Fruit fly (Drosophila melanogaster) whole organism, embryonic: ENCODE results near the gene Plc21C.

ENCODE experiments used
- CG11456 ChIP-seq: fragments of 200-800 bp; sonication (Bioruptor generic); IDR thresholded peaks from 3 replicates; pipeline ENCODE4 v1.3.6; 2022; ENCODE audit warnings: missing biosample characterization, missing genetic modification characterization
- CG11723 ChIP-seq: fragments of 200-800 bp; sonication (Bioruptor generic); optimal IDR thresholded peaks from 2 replicates; lab custom pipeline; 2017; ENCODE audit warnings: missing biosample characterization, mild to moderate bottlenecking, missing genetic modification characterization
- CG12236 ChIP-seq: fragments of 200-800 bp; sonication (Bioruptor generic); optimal IDR thresholded peaks from 2 replicates; lab custom pipeline; 2016; ENCODE audit warnings: missing biosample characterization, missing genetic modification characterization
- CG12659 ChIP-seq: fragments of 200-800 bp; sonication (Bioruptor generic); optimal IDR thresholded peaks from 3 replicates; lab custom pipeline; 2017; ENCODE audit warnings: mild to moderate bottlenecking, missing biosample characterization, missing genetic modification reagents, missing genetic modification characterization
- CG13123 ChIP-seq: fragments of 200-800 bp; sonication (Bioruptor generic); optimal IDR thresholded peaks from 2 replicates; lab custom pipeline; 2016; ENCODE audit warnings: missing biosample characterization, missing genetic modification characterization
- CG14441 ChIP-seq: fragments of 200-800 bp; sonication (Bioruptor generic); IDR thresholded peaks from 2 replicates; pipeline ENCODE4 v1.3.6; 2022; ENCODE audit warnings: missing biosample characterization, missing genetic modification characterization
- CG15479 ChIP-seq: fragments of 200-800 bp; sonication (Bioruptor generic); optimal IDR thresholded peaks from 3 replicates; lab custom pipeline; 2019; ENCODE audit warnings: missing biosample characterization, mild to moderate bottlenecking, missing genetic modification characterization, moderate library complexity
- CG16815 ChIP-seq: fragments of 200-800 bp; sonication (Bioruptor generic); optimal IDR thresholded peaks from 3 replicates; lab custom pipeline; 2017; ENCODE audit warnings: missing biosample characterization, mild to moderate bottlenecking, missing genetic modification characterization
- CG17802 ChIP-seq: fragments of 200-800 bp; sonication (Bioruptor generic); optimal IDR thresholded peaks from 2 replicates; lab custom pipeline; 2018; ENCODE audit warnings: missing biosample characterization, mild to moderate bottlenecking, missing genetic modification characterization, moderate library complexity
- CG2889 ChIP-seq: fragments of 200-800 bp; sonication (Bioruptor generic); IDR thresholded peaks from 3 replicates; pipeline ENCODE4 v1.3.6; 2022; ENCODE audit warnings: missing biosample characterization, missing genetic modification characterization
- CG3838 ChIP-seq: fragments of 200-800 bp; sonication (Bioruptor generic); optimal IDR thresholded peaks from 3 replicates; lab custom pipeline; 2016; ENCODE audit warnings: missing biosample characterization, missing genetic modification characterization
- CG4404 ChIP-seq: fragments of 200-800 bp; sonication (Bioruptor generic); IDR thresholded peaks from 2 replicates; pipeline ENCODE4 v1.3.6; 2022; ENCODE audit warnings: missing biosample characterization, missing genetic modification characterization
- CG4730 ChIP-seq: fragments of 200-800 bp; sonication (Bioruptor generic); IDR thresholded peaks from 2 replicates; pipeline ENCODE4 v1.3.6; 2022; ENCODE audit warnings: missing biosample characterization, missing genetic modification characterization
- CG8765 ChIP-seq: fragments of 200-800 bp; sonication (Bioruptor generic); IDR thresholded peaks from 2 replicates; pipeline ENCODE4 v1.3.6; 2022; ENCODE audit warnings: missing biosample characterization, missing genetic modification characterization
- D19B ChIP-seq: fragments of 200-800 bp; sonication (Bioruptor generic); optimal IDR thresholded peaks from 2 replicates; lab custom pipeline; 2017; ENCODE audit warnings: missing biosample characterization, mild to moderate bottlenecking, missing genetic modification characterization
- Eip74EF ChIP-seq, 2 experiments: fragments of 200-800 bp in 1 of 2; fragments of >200 bp in 1 of 2; sonication (Bioruptor generic) in 1 of 2; optimal IDR thresholded peaks; 2 replicates each; lab custom pipeline; 2017 to 2019; ENCODE audit warnings: missing biosample characterization in 2 of 2, missing genetic modification characterization in 2 of 2, mild to moderate bottlenecking in 1 of 2, moderate library complexity in 1 of 2
- Elba2 ChIP-seq: fragments of 200-800 bp; sonication (Bioruptor generic); optimal IDR thresholded peaks from 3 replicates; lab custom pipeline; 2016; ENCODE audit warnings: missing biosample characterization, missing genetic modification characterization
- Fer2 ChIP-seq: fragments of 200-800 bp; sonication (Bioruptor generic); optimal IDR thresholded peaks from 2 replicates; lab custom pipeline; 2018; ENCODE audit warnings: missing biosample characterization, mild to moderate bottlenecking, missing genetic modification characterization, moderate library complexity
- Hr51 ChIP-seq, 2 experiments: fragments of 200-800 bp; sonication (Bioruptor generic); optimal IDR thresholded peaks; 2 replicates in 1 of 2; 3 replicates in 1 of 2; lab custom pipeline; 2016 to 2018; ENCODE audit warnings: missing biosample characterization in 2 of 2, missing genetic modification characterization in 2 of 2, mild to moderate bottlenecking in 1 of 2, moderate library complexity in 1 of 2
- Hr78 ChIP-seq, 2 experiments: fragments of 200-800 bp in 1 of 2; fragments of >200 bp in 1 of 2; sonication (Bioruptor generic) in 1 of 2; optimal IDR thresholded peaks; 2 replicates each; lab custom pipeline; 2017 to 2019; ENCODE audit warnings: missing biosample characterization in 2 of 2, missing genetic modification characterization in 2 of 2, mild to moderate bottlenecking in 1 of 2, moderate library complexity in 1 of 2
- Max ChIP-seq: fragments of 200-800 bp; sonication (Bioruptor generic); optimal IDR thresholded peaks from 2 replicates; lab custom pipeline; 2016; ENCODE audit warnings: missing biosample characterization, mild to moderate bottlenecking, missing genetic modification characterization
- Neu2 ChIP-seq: fragments of 200-800 bp; sonication (Bioruptor generic); optimal IDR thresholded peaks from 3 replicates; lab custom pipeline; 2016; ENCODE audit warnings: missing biosample characterization, missing genetic modification characterization, borderline replicate concordance
- Nf-YB ChIP-seq: fragments of 200-800 bp; sonication (Bioruptor generic); optimal IDR thresholded peaks from 3 replicates; lab custom pipeline; 2019; ENCODE audit warnings: missing biosample characterization, mild to moderate bottlenecking, missing genetic modification characterization, moderate library complexity
- Nf-YC ChIP-seq: fragments of 200-800 bp; optimal IDR thresholded peaks from 3 replicates; lab custom pipeline; 2019; ENCODE audit warnings: missing biosample characterization, mild to moderate bottlenecking, missing genetic modification characterization, moderate library complexity
- Rx ChIP-seq: fragments of 200-800 bp; sonication (Bioruptor generic); IDR thresholded peaks from 2 replicates; pipeline ENCODE4 v1.3.6; 2022; ENCODE audit warnings: missing biosample characterization, missing genetic modification characterization
- Sin3A ChIP-seq: fragments of >200 bp; optimal IDR thresholded peaks from 2 replicates; lab custom pipeline; 2018
- ac ChIP-seq: fragments of 200-800 bp; sonication (Bioruptor generic); optimal IDR thresholded peaks from 3 replicates; lab custom pipeline; 2017; ENCODE audit warnings: missing biosample characterization, mild to moderate bottlenecking, missing genetic modification characterization
- bab2 ChIP-seq: fragments of 200-800 bp; sonication (Bioruptor generic); optimal IDR thresholded peaks from 2 replicates; lab custom pipeline; 2016; ENCODE audit warnings: missing biosample characterization, missing genetic modification characterization
- ci ChIP-seq: fragments of 200-800 bp; sonication (Bioruptor generic); IDR thresholded peaks from 3 replicates; pipeline ENCODE4 v1.3.6; 2022; ENCODE audit warnings: missing biosample characterization, missing genetic modification characterization
- dysf ChIP-seq: fragments of 200-800 bp; sonication (Bioruptor generic); IDR thresholded peaks from 3 replicates; pipeline ENCODE4 v1.3.6; 2022; ENCODE audit warnings: missing biosample characterization, missing genetic modification characterization
- esg ChIP-seq: fragments of 200-800 bp; sonication (Bioruptor generic); conservative IDR thresholded peaks from 2 replicates; pipeline ENCODE4 v1.3.6; 2022; ENCODE audit warnings: missing biosample characterization, missing genetic modification characterization
- fu2 ChIP-seq: fragments of 200-800 bp; sonication (Bioruptor generic); optimal IDR thresholded peaks from 2 replicates; lab custom pipeline; 2016; ENCODE audit warnings: missing biosample characterization, missing genetic modification characterization
- gce ChIP-seq: fragments of 200-800 bp; sonication (Bioruptor generic); IDR thresholded peaks from 3 replicates; pipeline ENCODE4 v1.3.6; 2022; ENCODE audit warnings: missing biosample characterization, missing genetic modification characterization
- grau ChIP-seq: fragments of 200-800 bp; optimal IDR thresholded peaks from 3 replicates; lab custom pipeline; 2019; ENCODE audit warnings: missing biosample characterization, mild to moderate bottlenecking, missing genetic modification characterization, moderate library complexity
- gro ChIP-seq: fragments of 200-800 bp; sonication (Bioruptor generic); optimal IDR thresholded peaks from 2 replicates; lab custom pipeline; 2016; ENCODE audit warnings: missing biosample characterization, missing genetic modification characterization
- ind ChIP-seq: fragments of 200-800 bp; sonication (Bioruptor generic); optimal IDR thresholded peaks from 3 replicates; lab custom pipeline; 2016; ENCODE audit warnings: missing biosample characterization, missing genetic modification characterization
- klu ChIP-seq: fragments of 200-800 bp; sonication (Bioruptor generic); IDR thresholded peaks from 2 replicates; pipeline ENCODE4 v1.3.6; 2022; ENCODE audit warnings: missing biosample characterization, missing genetic modification characterization
- lmd ChIP-seq: fragments of 200-800 bp; sonication (Bioruptor generic); IDR thresholded peaks from 2 replicates; pipeline ENCODE4 v1.3.6; 2022; ENCODE audit warnings: missing biosample characterization, missing genetic modification characterization
- mld ChIP-seq: fragments of 200-800 bp; sonication (Bioruptor generic); IDR thresholded peaks from 3 replicates; pipeline ENCODE4 v1.3.6; 2022; ENCODE audit warnings: missing biosample characterization, missing genetic modification characterization; ENCODE audit not compliant: partially characterized antibody
- pzg ChIP-seq: fragments of 200-800 bp; sonication (Bioruptor generic); optimal IDR thresholded peaks from 3 replicates; lab custom pipeline; 2018; ENCODE audit warnings: missing biosample characterization, mild to moderate bottlenecking, missing genetic modification characterization, moderate library complexity
- run ChIP-seq: fragments of 200-800 bp; sonication (Bioruptor generic); optimal IDR thresholded peaks from 3 replicates; lab custom pipeline; 2018; ENCODE audit warnings: missing biosample characterization, mild to moderate bottlenecking, missing genetic modification characterization
- sim ChIP-seq: fragments of 200-800 bp; sonication (Bioruptor generic); IDR thresholded peaks from 2 replicates; pipeline ENCODE4 v1.3.6; 2022; ENCODE audit warnings: missing biosample characterization, missing genetic modification characterization
- tap ChIP-seq: fragments of 200-800 bp; optimal IDR thresholded peaks from 3 replicates; lab custom pipeline; 2019; ENCODE audit warnings: missing biosample characterization, mild to moderate bottlenecking, missing genetic modification characterization, moderate library complexity
- tll ChIP-seq, 2 experiments: fragments of 200-800 bp in 1 of 2; fragments of >200 bp in 1 of 2; sonication (Bioruptor generic) in 1 of 2; optimal IDR thresholded peaks; 2 replicates each; lab custom pipeline; 2017 to 2019; ENCODE audit warnings: missing biosample characterization in 2 of 2, missing genetic modification characterization in 2 of 2, mild to moderate bottlenecking in 1 of 2, moderate library complexity in 1 of 2
- tna ChIP-seq: fragments of 200-800 bp; sonication (Bioruptor generic); IDR thresholded peaks from 2 replicates; pipeline ENCODE4 v1.3.6; 2022; ENCODE audit warnings: missing biosample characterization, missing genetic modification characterization; ENCODE audit not compliant: partially characterized antibody
- trem ChIP-seq: fragments of 200-800 bp; optimal IDR thresholded peaks from 3 replicates; lab custom pipeline; 2019; ENCODE audit warnings: missing biosample characterization, mild to moderate bottlenecking, missing genetic modification characterization, moderate library complexity
- vnd ChIP-seq: fragments of 200-800 bp; sonication (Bioruptor generic); IDR thresholded peaks from 3 replicates; pipeline ENCODE4 v1.3.6; 2022; ENCODE audit warnings: missing biosample characterization, missing genetic modification characterization; ENCODE audit not compliant: partially characterized antibody
- zen2 ChIP-seq: fragments of 200-800 bp; sonication (Bioruptor generic); IDR thresholded peaks from 3 replicates; pipeline ENCODE4 v1.3.6; 2022; ENCODE audit warnings: missing biosample characterization, missing genetic modification characterization; ENCODE audit not compliant: partially characterized antibody
- zfh2 ChIP-seq: fragments of 200-800 bp; sonication (Bioruptor generic); optimal IDR thresholded peaks from 2 replicates; lab custom pipeline; 2016; ENCODE audit warnings: missing biosample characterization, missing genetic modification characterization

Gene Plc21C

dm6 chr2L:267441-268089, 38.2 kb upstream of the Plc21C start, which contains the start of gene CG17075 (continued):
- TF ChIP-seq vnd (GFP tag; lab: Robert Waterston, UW) (no peak), grau (tag; lab: Kevin White, UChicago) (peak; percentile 95), tna (no peak), zfh2 (peak; percentile 79), mld (GFP tag; lab: Robert Waterston, UW) (no peak), CG15479 (GFP tag; lab: Kevin White, UChicago) (no peak), gce (peak; percentile 88), Max (peak; percentile 95), gro (GFP tag; lab: Kevin White, UChicago) (peak; percentile 75), klu (GFP tag; lab: Robert Waterston, UW) (peak; percentile 92), Rx (GFP tag; lab: Robert Waterston, UW) (peak; percentile 87), CG11456 (peak; percentile 97), tll (GFP tag; optimal IDR thresholded peaks at IDR 0.05; lab: Kevin White, UChicago) (no peak), lmd (peak; percentile 96), Hr51 (GFP tag; optimal IDR thresholded peaks at IDR 0.05; lab: Kevin White, UChicago) (peak; percentile 75 to 96), zen2 (GFP tag; lab: Robert Waterston, UW) (no peak), CG14441 (GFP tag; lab: Robert Waterston, UW) (peak; percentile 95), Fer2 (tag; lab: Kevin White, UChicago) (peak; percentile 83), esg (GFP tag; lab: Robert Waterston, UW) (peak; percentile 93), CG13123 (GFP tag; lab: Kevin White, UChicago) (peak; percentile 86), CG12659 (GFP tag; lab: Kevin White, UChicago) (peak; percentile 97), Hr78 (GFP tag; optimal IDR thresholded peaks at IDR 0.05; lab: Kevin White, UChicago) (no peak), Nf-YB (GFP tag; lab: Kevin White, UChicago) (peak; percentile 72), CG16815 (GFP tag; lab: Kevin White, UChicago) (peak; percentile 80), dysf (GFP tag; lab: Robert Waterston, UW) (peak; percentile 98), bab2 (peak; percentile 71), Nf-YC (tag; lab: Kevin White, UChicago) (peak; percentile 76), pzg (GFP tag; lab: Kevin White, UChicago) (peak; percentile 12), CG3838 (GFP tag; lab: Kevin White, UChicago) (peak; percentile 80), CG12236 (GFP tag; lab: Kevin White, UChicago) (peak; percentile 32), CG11723 (GFP tag; lab: Kevin White, UChicago) (peak; percentile 83), Sin3A (lab: Kevin White, UChicago) (no peak), run (tag; lab: Kevin White, UChicago) (peak; percentile 87), CG2889 (GFP tag; lab: Robert Waterston, UW) (peak; percentile 95), D19B (GFP tag; lab: Kevin White, UChicago) (peak; percentile 85), ac (GFP tag; lab: Kevin White, UChicago) (peak; percentile 23), ci (GFP tag; lab: Robert Waterston, UW) (peak; percentile 97), Neu2 (no peak), Eip74EF (GFP tag; optimal IDR thresholded peaks at IDR 0.05; lab: Kevin White, UChicago) (peak in 1 of 2 experiments; percentile 93), Elba2 (GFP tag; lab: Kevin White, UChicago) (no peak), CG4404 (GFP tag; lab: Robert Waterston, UW) (peak; percentile 76), ind (GFP tag; lab: Kevin White, UChicago) (peak; percentile 94), fu2 (GFP tag; lab: Kevin White, UChicago) (peak; percentile 51), CG17802 (tag; lab: Kevin White, UChicago) (peak; percentile 59), sim (GFP tag; lab: Robert Waterston, UW) (peak; percentile 53; the same call in 1 of the 2 replicates), CG4730 (peak; percentile 93), trem (peak; percentile 78), tap (peak; percentile 89), CG8765 (0 out of 2 replicates have a peak, but pooled peaks have one; percentile 42)
